Worm (Caenorhabditis elegans): ENCODE data around the gene ppfr-4.

ppfr-4 gene

DNA sequence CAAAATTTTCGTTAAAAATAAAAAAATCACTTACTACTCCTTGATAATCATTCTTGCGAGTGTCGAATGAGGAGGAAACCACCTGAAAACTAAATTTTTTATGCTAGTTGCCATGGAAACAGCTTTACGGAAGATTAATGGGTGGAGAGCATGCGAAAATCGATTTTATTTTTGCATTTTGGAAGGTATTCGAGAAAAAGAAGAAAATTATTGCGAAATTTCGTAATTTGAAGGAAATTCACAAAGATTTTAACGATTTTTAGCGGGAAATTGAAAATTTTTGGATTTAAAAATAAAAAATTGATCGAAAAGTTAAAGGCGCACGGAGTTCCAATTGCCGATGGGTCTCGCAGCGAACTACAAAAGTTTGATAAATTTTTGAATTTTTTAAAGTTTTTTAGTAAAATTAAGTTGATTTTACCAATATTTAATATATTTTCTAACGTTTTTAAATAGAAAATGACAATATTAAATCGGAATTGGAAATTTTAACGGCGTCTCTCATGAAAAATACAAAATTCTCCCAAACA, 44.0 kb upstream of the ppfr-4 start, which contains the start of gene Y54F10AR.1:
Gene Y54F10AR.1, minus strand, starts transcription at position 51 of the 530 bp plus-strand sequence.
- TF ChIP-seq lag-1 (GFP tag; IDR thresholded peaks at IDR 0.05) (no peak), let-607 (tag; optimal IDR thresholded peaks at IDR 0.05) (no peak), ceh-91 (GFP tag; IDR thresholded peaks at IDR 0.05) (peak; percentile 34; the same call in 1 of the 2 replicates), Y67H2A.10 (GFP tag; conservative IDR thresholded peaks at IDR 0.05) (no peak), efl-1 (GFP tag; optimal IDR thresholded peaks at IDR 0.05) (peak; percentile 33), madf-6 (GFP tag; IDR thresholded peaks at IDR 0.05) (peak; percentile 71; the same call in 1 of the 2 replicates), madf-8 (GFP tag; conservative IDR thresholded peaks at IDR 0.05) (peak; percentile 44; the same call in 1 of the 2 replicates), F33H1.4 (GFP tag; IDR thresholded peaks at IDR 0.05) (peak; percentile 71)

DNA sequence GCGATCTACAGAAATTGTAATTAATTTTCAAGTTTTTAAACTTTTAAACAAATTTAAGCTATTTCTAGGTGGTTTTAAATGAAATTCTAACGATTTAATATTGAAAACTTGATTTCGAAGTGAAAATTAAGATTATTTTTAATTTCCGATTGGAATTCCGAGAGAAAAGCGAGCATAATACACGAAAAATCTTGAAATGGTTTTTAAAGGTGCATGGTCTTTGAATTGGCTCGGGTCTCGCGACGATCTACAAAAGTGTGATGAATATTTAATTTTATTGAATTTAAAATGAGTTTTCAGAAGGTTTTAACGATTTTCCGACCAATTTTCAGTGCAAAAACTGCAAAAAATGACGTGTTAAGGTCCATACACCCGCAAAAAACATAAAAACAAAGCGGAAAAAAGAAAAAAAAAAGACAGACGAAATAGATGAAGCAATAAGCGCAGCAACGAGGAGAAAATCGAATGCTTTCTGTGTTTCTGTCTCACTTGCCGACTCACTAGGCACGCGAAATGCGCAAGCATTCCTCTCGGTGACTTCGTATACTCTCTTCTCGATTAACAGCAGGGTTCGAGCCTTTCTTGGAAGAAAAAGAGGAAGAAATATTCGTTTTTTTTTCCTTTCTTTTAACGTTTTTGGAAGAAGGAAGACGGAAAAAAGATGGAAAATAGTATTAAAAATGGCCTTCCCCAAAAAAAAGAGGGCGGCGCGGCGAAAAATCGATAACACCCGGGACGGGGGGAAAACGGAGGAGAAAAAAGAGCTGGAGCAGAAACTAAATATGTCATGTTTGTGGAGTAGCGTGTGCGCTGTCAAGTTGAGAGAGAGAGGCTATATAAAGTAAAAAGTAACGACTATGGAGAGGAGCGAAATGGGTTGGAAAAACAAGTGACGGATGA, 43.1 kb upstream of the ppfr-4 start:
- TF ChIP-seq atf-7 (tag; optimal IDR thresholded peaks at IDR 0.05): no peak
- peak; percentile 1 to 43 for TF ChIP-seq let-607 (tag; optimal IDR thresholded peaks at IDR 0.05)
- TF ChIP-seq snpc-1.1 (tag; optimal IDR thresholded peaks at IDR 0.05; ENCODE audit: insufficient read depth): no peak
- TF ChIP-seq F23B12.7 (tag; optimal IDR thresholded peaks at IDR 0.05; ENCODE audit: insufficient read depth): no peak
- TF ChIP-seq die-1 (tag; optimal IDR thresholded peaks at IDR 0.05): no peak
- no peak for TF ChIP-seq nhr-27 (tag; optimal IDR thresholded peaks at IDR 0.05)
- TF ChIP-seq lag-1 (GFP tag; IDR thresholded peaks at IDR 0.05): no peak
- no peak for TF ChIP-seq mes-4 (tag; optimal IDR thresholded peaks at IDR 0.05)
- no peak for TF ChIP-seq repo-1 (tag; optimal IDR thresholded peaks at IDR 0.05)
- no peak for TF ChIP-seq somi-1 (GFP tag; optimal IDR thresholded peaks at IDR 0.05)
- no peak for TF ChIP-seq egrh-3 (GFP tag; IDR thresholded peaks at IDR 0.05)
- no peak for TF ChIP-seq nfya-2 (GFP tag; IDR thresholded peaks at IDR 0.05)
- no peak for TF ChIP-seq snpc-1.3 (tag; optimal IDR thresholded peaks at IDR 0.05; ENCODE audit: insufficient read depth)
- TF ChIP-seq Y67H2A.10 (GFP tag; conservative IDR thresholded peaks at IDR 0.05): no peak
- no peak for TF ChIP-seq lir-1 (GFP tag; conservative IDR thresholded peaks at IDR 0.05)
- no peak for TF ChIP-seq aptf-3 (GFP tag; IDR thresholded peaks at IDR 0.05)
- no peak for TF ChIP-seq him-1 (tag; optimal IDR thresholded peaks at IDR 0.05)
- no peak for TF ChIP-seq zim-3 (tag; optimal IDR thresholded peaks at IDR 0.05)
- peak; percentile 36 for TF ChIP-seq lin-40 (tag; optimal IDR thresholded peaks at IDR 0.05)
- TF ChIP-seq pha-4 (tag; optimal IDR thresholded peaks at IDR 0.05): no peak
- TF ChIP-seq T26A5.8 (tag; optimal IDR thresholded peaks at IDR 0.05): no peak
- TF ChIP-seq madf-6 (GFP tag; IDR thresholded peaks at IDR 0.05): peak; percentile 79
- no peak for TF ChIP-seq ama-1 (optimal IDR thresholded peaks at IDR 0.05)
- no peak for TF ChIP-seq ama-1 (GFP tag; optimal IDR thresholded peaks at IDR 0.05)
- TF ChIP-seq B0019.2 (GFP tag; conservative IDR thresholded peaks at IDR 0.05): no peak
- TF ChIP-seq ccch-3 (GFP tag; optimal IDR thresholded peaks at IDR 0.05): no peak
- TF ChIP-seq ztf-3 (GFP tag; optimal IDR thresholded peaks at IDR 0.05): no peak
- peak; percentile 70 for TF ChIP-seq zfh-2 (GFP tag; conservative IDR thresholded peaks at IDR 0.05)
- no peak for TF ChIP-seq snpc-3.4 (tag; optimal IDR thresholded peaks at IDR 0.05)
- TF ChIP-seq hrde-1 (tag; optimal IDR thresholded peaks at IDR 0.05; ENCODE audit: borderline replicate concordance): no peak
- TF ChIP-seq ceh-100 (GFP tag; IDR thresholded peaks at IDR 0.05): no peak
- peak; percentile 74 for TF ChIP-seq K12H6.12 (tag; optimal IDR thresholded peaks at IDR 0.05)
- TF ChIP-seq attf-3 (GFP tag; conservative IDR thresholded peaks at IDR 0.05): no peak
- TF ChIP-seq sptf-2 (GFP tag; optimal IDR thresholded peaks at IDR 0.05): no peak
- TF ChIP-seq B0035.1 (tag; optimal IDR thresholded peaks at IDR 0.05): no peak
- no peak for TF ChIP-seq efl-1 (GFP tag; optimal IDR thresholded peaks at IDR 0.05)
- no peak for TF ChIP-seq B0336.3 (GFP tag; IDR thresholded peaks at IDR 0.05)
- TF ChIP-seq lsl-1 (GFP tag; optimal IDR thresholded peaks at IDR 0.05): peak; percentile 95
- TF ChIP-seq let-526 (GFP tag; IDR thresholded peaks at IDR 0.05): no peak
- no peak for TF ChIP-seq egl-18 (GFP tag; IDR thresholded peaks at IDR 0.05)
